Fruit fly (Drosophila melanogaster) whole organism, embryonic: Measurements from ENCODE around the gene CG11836.

Experiments
- Asciz ChIP-seq: fragments of 200-800 bp; sonication (Bioruptor generic); optimal IDR thresholded peaks from 2 replicates; lab custom pipeline; 2017; ENCODE audit warnings: missing biosample characterization, mild to moderate bottlenecking, missing genetic modification characterization, missing genetic modification reagents
- Atf-2 ChIP-seq: fragments of 200-800 bp; sonication (Bioruptor generic); optimal IDR thresholded peaks from 2 replicates; lab custom pipeline; 2016; ENCODE audit warnings: missing biosample characterization, missing genetic modification characterization
- Bteb2 ChIP-seq: fragments of 200-800 bp; sonication (Bioruptor generic); optimal IDR thresholded peaks from 2 replicates; lab custom pipeline; 2016; ENCODE audit warnings: missing biosample characterization, missing genetic modification characterization
- CG10267 ChIP-seq: fragments of 200-800 bp; sonication (Bioruptor generic); optimal IDR thresholded peaks from 2 replicates; lab custom pipeline; 2018; ENCODE audit warnings: missing biosample characterization, mild to moderate bottlenecking, missing genetic modification characterization, moderate library complexity
- CG10543 ChIP-seq: fragments of 200-800 bp; sonication (Bioruptor generic); optimal IDR thresholded peaks from 3 replicates; lab custom pipeline; 2017; ENCODE audit warnings: missing biosample characterization, mild to moderate bottlenecking, missing genetic modification characterization, moderate library complexity
- CG12155 ChIP-seq: fragments of 200-800 bp; sonication (Bioruptor generic); optimal IDR thresholded peaks from 3 replicates; lab custom pipeline; 2016; ENCODE audit warnings: missing biosample characterization, missing genetic modification characterization
- CG12744 ChIP-seq: fragments of 200-800 bp; sonication (Bioruptor generic); optimal IDR thresholded peaks from 2 replicates; lab custom pipeline; 2016; ENCODE audit warnings: missing biosample characterization, missing genetic modification characterization
- CG14014 ChIP-seq: fragments of 200-800 bp; sonication (Bioruptor generic); IDR thresholded peaks from 2 replicates; pipeline ENCODE4 v1.3.6; 2022; ENCODE audit warnings: missing biosample characterization, missing genetic modification characterization
- CG15479 ChIP-seq: fragments of 200-800 bp; sonication (Bioruptor generic); optimal IDR thresholded peaks from 3 replicates; lab custom pipeline; 2019; ENCODE audit warnings: missing biosample characterization, mild to moderate bottlenecking, missing genetic modification characterization, moderate library complexity
- CG17912 ChIP-seq: fragments of 200-800 bp; sonication (Bioruptor generic); optimal IDR thresholded peaks from 2 replicates; lab custom pipeline; 2018; ENCODE audit warnings: missing biosample characterization, mild to moderate bottlenecking, missing genetic modification characterization
- CG1832 ChIP-seq: fragments of 200-800 bp; sonication (Bioruptor generic); optimal IDR thresholded peaks from 2 replicates; lab custom pipeline; 2017; ENCODE audit warnings: missing biosample characterization, mild to moderate bottlenecking, missing genetic modification characterization, inconsistent platforms
- CG4360 ChIP-seq: fragments of 200-800 bp; sonication (Bioruptor generic); IDR thresholded peaks from 2 replicates; pipeline ENCODE4 v1.3.6; 2022; ENCODE audit warnings: missing biosample characterization, missing genetic modification characterization
- CG4617 ChIP-seq: fragments of 200-800 bp; sonication (Bioruptor generic); optimal IDR thresholded peaks from 3 replicates; lab custom pipeline; 2016; ENCODE audit warnings: missing biosample characterization, missing genetic modification characterization, borderline replicate concordance
- CG4820 ChIP-seq: fragments of 200-800 bp; sonication (Bioruptor generic); optimal IDR thresholded peaks from 3 replicates; lab custom pipeline; 2016; ENCODE audit warnings: missing biosample characterization, missing genetic modification characterization
- CG6654 ChIP-seq: fragments of 200-800 bp; sonication (Bioruptor generic); optimal IDR thresholded peaks from 2 replicates; lab custom pipeline; 2017; ENCODE audit warnings: missing biosample characterization, mild to moderate bottlenecking, missing genetic modification characterization
- CG7357 ChIP-seq: fragments of 200-800 bp; sonication (Bioruptor generic); IDR thresholded peaks from 3 replicates; pipeline ENCODE4 v1.3.6; 2022; ENCODE audit warnings: missing biosample characterization, missing genetic modification characterization
- CG7786 ChIP-seq: fragments of 200-800 bp; sonication (Bioruptor generic); optimal IDR thresholded peaks from 2 replicates; lab custom pipeline; 2016; ENCODE audit warnings: missing biosample characterization, missing genetic modification characterization
- CG7839 ChIP-seq: fragments of 200-800 bp; sonication (Bioruptor generic); optimal IDR thresholded peaks from 3 replicates; lab custom pipeline; 2018; ENCODE audit warnings: missing biosample characterization, mild to moderate bottlenecking, missing genetic modification characterization, moderate library complexity
- CG8388 ChIP-seq: fragments of 200-800 bp; sonication (Bioruptor generic); optimal IDR thresholded peaks from 2 replicates; lab custom pipeline; 2019; ENCODE audit warnings: missing biosample characterization, mild to moderate bottlenecking, missing genetic modification characterization, moderate library complexity
- CG9876 ChIP-seq: fragments of 200-800 bp; sonication (Bioruptor generic); optimal IDR thresholded peaks from 2 replicates; lab custom pipeline; 2016; ENCODE audit warnings: missing biosample characterization, missing genetic modification characterization
- Camta ChIP-seq: fragments of 200-800 bp; sonication (Bioruptor generic); optimal IDR thresholded peaks from 2 replicates; lab custom pipeline; 2016; ENCODE audit warnings: missing biosample characterization, missing genetic modification characterization
- Deaf1 ChIP-seq: fragments of 200-800 bp; optimal IDR thresholded peaks from 3 replicates; lab custom pipeline; 2019; ENCODE audit warnings: missing biosample characterization, mild to moderate bottlenecking, missing genetic modification characterization, moderate library complexity
- E2f2 ChIP-seq: fragments of 200-800 bp; sonication (Bioruptor generic); IDR thresholded peaks from 2 replicates; pipeline ENCODE4 v1.3.6; 2022; ENCODE audit warnings: missing biosample characterization, missing genetic modification characterization
- Fer3 ChIP-seq: fragments of 200-800 bp; sonication (Bioruptor generic); optimal IDR thresholded peaks from 2 replicates; lab custom pipeline; 2018; ENCODE audit warnings: missing biosample characterization, mild to moderate bottlenecking, missing genetic modification characterization, moderate library complexity
- Gsc ChIP-seq: fragments of 200-800 bp; sonication (Bioruptor generic); IDR thresholded peaks from 2 replicates; pipeline ENCODE4 v1.3.6; 2022; ENCODE audit warnings: missing biosample characterization, missing genetic modification characterization
- H2.0 ChIP-seq: fragments of 200-800 bp; sonication (Bioruptor generic); IDR thresholded peaks from 2 replicates; pipeline ENCODE4 v1.3.6; 2022; ENCODE audit warnings: missing biosample characterization, missing genetic modification characterization
- Hand ChIP-seq: fragments of 200-800 bp; sonication (Bioruptor generic); optimal IDR thresholded peaks from 2 replicates; lab custom pipeline; 2017; ENCODE audit warnings: mild to moderate bottlenecking, missing biosample characterization, missing genetic modification reagents, missing genetic modification characterization
- Kr ChIP-seq: fragments of 200-800 bp; sonication (Bioruptor generic); optimal IDR thresholded peaks from 2 replicates; lab custom pipeline; 2017; ENCODE audit warnings: missing biosample characterization, mild to moderate bottlenecking, missing genetic modification characterization
- Lhr ChIP-seq: fragments of 200-800 bp; sonication (Bioruptor generic); optimal IDR thresholded peaks from 3 replicates; lab custom pipeline; 2017; ENCODE audit warnings: mild to moderate bottlenecking, missing biosample characterization, missing genetic modification reagents, missing genetic modification characterization
- MBD-R2 ChIP-seq: fragments of 200-800 bp; sonication (Bioruptor generic); IDR thresholded peaks from 2 replicates; pipeline ENCODE4 v1.3.6; 2022; ENCODE audit warnings: missing biosample characterization, missing genetic modification characterization
- cad ChIP-seq: fragments of >200 bp; optimal IDR thresholded peaks from 2 replicates; lab custom pipeline; 2017; ENCODE audit warnings: missing biosample characterization, missing genetic modification characterization
- cas ChIP-seq: fragments of 200-800 bp; sonication (Bioruptor generic); IDR thresholded peaks from 2 replicates; pipeline ENCODE4 v1.3.6; 2022; ENCODE audit warnings: missing biosample characterization, missing genetic modification characterization
- cg ChIP-seq: fragments of 200-800 bp; sonication (Bioruptor generic); optimal IDR thresholded peaks from 3 replicates; lab custom pipeline; 2019; ENCODE audit warnings: missing biosample characterization, mild to moderate bottlenecking, missing genetic modification characterization, moderate library complexity
- chn ChIP-seq: fragments of 200-800 bp; sonication (Bioruptor generic); optimal IDR thresholded peaks from 2 replicates; lab custom pipeline; 2016; ENCODE audit warnings: missing biosample characterization, missing genetic modification characterization
- da ChIP-seq: fragments of 200-800 bp; sonication (Bioruptor generic); optimal IDR thresholded peaks from 2 replicates; lab custom pipeline; 2016; ENCODE audit warnings: missing biosample characterization, missing genetic modification characterization
- eve ChIP-seq, 2 experiments: fragments of >200 bp; optimal IDR thresholded peaks; 2 replicates each; lab custom pipeline; 2017; ENCODE audit warnings: missing biosample characterization in 2 of 2, missing genetic modification characterization in 2 of 2
- eyg ChIP-seq: fragments of 200-800 bp; sonication (Bioruptor generic); optimal IDR thresholded peaks from 3 replicates; lab custom pipeline; 2016; ENCODE audit warnings: missing biosample characterization, missing genetic modification characterization
- gcm ChIP-seq: fragments of 200-800 bp; sonication (Bioruptor generic); optimal IDR thresholded peaks from 2 replicates; lab custom pipeline; 2019; ENCODE audit warnings: missing biosample characterization, mild to moderate bottlenecking, missing genetic modification characterization, moderate library complexity
- gem ChIP-seq: fragments of 200-800 bp; sonication (Bioruptor generic); optimal IDR thresholded peaks from 2 replicates; lab custom pipeline; 2019; ENCODE audit warnings: missing biosample characterization, mild to moderate bottlenecking, missing genetic modification characterization, moderate library complexity
- inv ChIP-seq: fragments of 200-800 bp; sonication (Bioruptor generic); IDR thresholded peaks from 2 replicates; pipeline ENCODE4 v1.3.6; 2022; ENCODE audit warnings: missing biosample characterization, missing genetic modification characterization; ENCODE audit not compliant: partially characterized antibody
- jigr1 ChIP-seq: fragments of 200-800 bp; sonication (Bioruptor generic); IDR thresholded peaks from 3 replicates; pipeline ENCODE4 v1.3.6; 2022; ENCODE audit warnings: missing biosample characterization, missing genetic modification characterization
- lbe ChIP-seq: fragments of 200-800 bp; sonication (Bioruptor generic); optimal IDR thresholded peaks from 2 replicates; lab custom pipeline; 2016; ENCODE audit warnings: missing biosample characterization, mild to moderate bottlenecking, missing genetic modification characterization
- lilli ChIP-seq: fragments of 200-800 bp; sonication (Bioruptor generic); optimal IDR thresholded peaks from 3 replicates; lab custom pipeline; 2016; ENCODE audit warnings: missing biosample characterization, missing genetic modification characterization
- nerfin-1 ChIP-seq: fragments of 200-800 bp; sonication (Bioruptor generic); optimal IDR thresholded peaks from 3 replicates; lab custom pipeline; 2019; ENCODE audit warnings: missing biosample characterization, mild to moderate bottlenecking, missing genetic modification characterization, moderate library complexity
- nom ChIP-seq: fragments of 200-800 bp; sonication (Bioruptor generic); optimal IDR thresholded peaks from 2 replicates; lab custom pipeline; 2017; ENCODE audit warnings: missing biosample characterization, missing genetic modification characterization, mild to moderate bottlenecking, moderate library complexity, missing genetic modification reagents
- otp ChIP-seq: fragments of 200-800 bp; sonication (Bioruptor generic); IDR thresholded peaks from 3 replicates; pipeline ENCODE4, ENCODE4 v1.3.6; 2022; ENCODE audit warnings: missing biosample characterization, missing genetic modification characterization
- stwl ChIP-seq: fragments of 200-800 bp; sonication (Bioruptor generic); optimal IDR thresholded peaks from 3 replicates; lab custom pipeline; 2018; ENCODE audit warnings: missing biosample characterization, mild to moderate bottlenecking, missing genetic modification characterization, moderate library complexity
- ttk ChIP-seq: fragments of 200-800 bp; sonication (Bioruptor generic); IDR thresholded peaks from 2 replicates; pipeline ENCODE4 v2.1.2; 2022; ENCODE audit warnings: missing biosample characterization, missing genetic modification characterization
- vvl ChIP-seq: fragments of 200-800 bp; sonication (Bioruptor generic); IDR thresholded peaks from 2 replicates; pipeline ENCODE4 v1.3.6; 2022; ENCODE audit warnings: missing biosample characterization, missing genetic modification characterization
- zfh1 ChIP-seq: fragments of 200-800 bp; sonication (Bioruptor generic); IDR thresholded peaks from 3 replicates; pipeline ENCODE4 v1.3.6; 2022; ENCODE audit warnings: missing biosample characterization, missing genetic modification characterization

The CG11836 gene

dm6 chr3R:25054451-25055188 is 16.3 kb upstream of the CG11836 start, which contains the start of gene CG31109 (continued):
- TF ChIP-seq CG15479 (GFP tag; lab: Kevin White, UChicago) = peak; percentile 10
- TF ChIP-seq lilli (GFP tag; lab: Kevin White, UChicago) = peak; percentile 60
- TF ChIP-seq gcm (GFP tag; lab: Kevin White, UChicago) = no peak
- no peak for TF ChIP-seq otp (GFP tag; lab: Robert Waterston, UW)
- no peak for TF ChIP-seq CG1832 (GFP tag; lab: Kevin White, UChicago)
- no peak for TF ChIP-seq da (GFP tag; lab: Kevin White, UChicago)
- peak; percentile 3 for TF ChIP-seq nom (GFP tag; lab: Kevin White, UChicago)
- TF ChIP-seq lbe (GFP tag; lab: Kevin White, UChicago) = no peak
- no peak for TF ChIP-seq Gsc
- no peak for TF ChIP-seq Atf-2 (GFP tag; lab: Kevin White, UChicago)
- TF ChIP-seq vvl (GFP tag; lab: Robert Waterston, UW) = no peak
- TF ChIP-seq cad = no peak
- TF ChIP-seq CG7839 (tag; lab: Kevin White, UChicago) = no peak
- TF ChIP-seq Hand (GFP tag; lab: Kevin White, UChicago) = no peak
- no peak for TF ChIP-seq CG4360 (GFP tag; lab: Robert Waterston, UW)
- TF ChIP-seq zfh1 = no peak
- TF ChIP-seq CG9876 = no peak
- no peak for TF ChIP-seq CG7357 (GFP tag; lab: Robert Waterston, UW)
- TF ChIP-seq eyg (GFP tag; lab: Kevin White, UChicago) = no peak
- TF ChIP-seq CG14014 = peak; percentile 37; the same call in 1 of the 2 replicates
- no peak for TF ChIP-seq jigr1
- no peak for TF ChIP-seq cg (GFP tag; lab: Kevin White, UChicago)
- TF ChIP-seq cas (GFP tag; lab: Robert Waterston, UW) = no peak
- TF ChIP-seq E2f2 = peak; percentile 82
- TF ChIP-seq CG8388 (GFP tag; lab: Kevin White, UChicago) = peak; percentile 5
- TF ChIP-seq Kr (GFP tag; lab: Kevin White, UChicago) = no peak
- peak; percentile 3 for TF ChIP-seq CG7786 (GFP tag; lab: Kevin White, UChicago)
- TF ChIP-seq CG17912 (GFP tag; lab: Kevin White, UChicago) = no peak
- peak; percentile 77 for TF ChIP-seq stwl
- no peak for TF ChIP-seq ttk (GFP tag; lab: Robert Waterston, UW)
- TF ChIP-seq CG12744 = no peak
- TF ChIP-seq Camta (GFP tag; lab: Kevin White, UChicago) = no peak
- no peak for TF ChIP-seq CG12155
- TF ChIP-seq MBD-R2 = peak; percentile 79
- peak; percentile 7 for TF ChIP-seq Bteb2
- peak; percentile 31 for TF ChIP-seq Lhr (GFP tag; lab: Kevin White, UChicago)
- no peak for TF ChIP-seq CG4820 (GFP tag; lab: Kevin White, UChicago)
- TF ChIP-seq CG10267 (tag; lab: Kevin White, UChicago) = peak; percentile 50
- TF ChIP-seq chn = no peak
- TF ChIP-seq nerfin-1 (tag; lab: Kevin White, UChicago) = peak; percentile 2
- TF ChIP-seq CG4617 = peak; percentile 60
- TF ChIP-seq H2.0 (GFP tag; lab: Robert Waterston, UW) = peak; percentile 35; the same call in 1 of the 2 replicates
- no peak for TF ChIP-seq Asciz (GFP tag; lab: Kevin White, UChicago)
- peak in 1 of 2 experiments; percentile 56 for TF ChIP-seq eve (GFP tag; optimal IDR thresholded peaks at IDR 0.05; lab: Kevin White, UChicago)
- TF ChIP-seq CG10543 (GFP tag; lab: Kevin White, UChicago) = peak; percentile 26
- TF ChIP-seq Fer3 (tag; lab: Kevin White, UChicago) = peak; percentile 10
- TF ChIP-seq inv (GFP tag; lab: Robert Waterston, UW) = no peak
- TF ChIP-seq gem (tag; lab: Kevin White, UChicago) = peak; percentile 33
- TF ChIP-seq CG6654 (GFP tag; lab: Kevin White, UChicago) = no peak
- no peak for TF ChIP-seq Deaf1 (tag; lab: Kevin White, UChicago)
